Worm (Caenorhabditis elegans): ENCODE measurements around the gene srh-192.

DNA sequence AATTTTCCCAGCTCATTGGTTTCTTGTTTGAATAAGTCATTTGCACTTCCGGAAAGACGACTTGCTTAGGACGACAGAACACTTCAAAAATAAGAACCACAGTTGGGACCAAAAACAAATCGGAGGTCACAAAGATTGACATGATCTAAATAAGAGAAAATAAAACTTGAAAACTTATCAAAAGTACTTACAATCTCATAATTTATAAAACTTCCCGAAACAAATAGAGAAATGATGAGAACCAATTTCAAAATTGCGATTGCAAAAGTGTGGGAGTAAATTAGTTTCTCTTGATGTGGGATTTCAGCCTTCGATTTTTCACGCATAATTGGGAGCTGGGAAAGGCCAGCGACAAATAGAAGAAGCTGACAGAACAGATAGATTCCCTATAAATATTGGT is 16.4 kb downstream of the srh-192 start, which contains the start of gene ZC132.11:
- no peak for TF ChIP-seq pha-4 (tag; optimal IDR thresholded peaks at IDR 0.05)
- no peak for TF ChIP-seq ceh-34 (tag; optimal IDR thresholded peaks at IDR 0.05)
- no peak for TF ChIP-seq ceh-6 (GFP tag; optimal IDR thresholded peaks at IDR 0.05)
- TF ChIP-seq hlh-8 (tag; optimal IDR thresholded peaks at IDR 0.05) = no peak
- TF ChIP-seq ztf-16 (tag; optimal IDR thresholded peaks at IDR 0.05) = no peak
- no peak for TF ChIP-seq eyg-1 (tag; optimal IDR thresholded peaks at IDR 0.05)
- no peak for TF ChIP-seq zip-5 (tag; optimal IDR thresholded peaks at IDR 0.05)
- no peak for TF ChIP-seq nhr-11 (tag; optimal IDR thresholded peaks at IDR 0.05)
- TF ChIP-seq syd-9 (tag; optimal IDR thresholded peaks at IDR 0.05) = no peak
- TF ChIP-seq ceh-30 (tag; optimal IDR thresholded peaks at IDR 0.05) = no peak
- TF ChIP-seq pha-2 (tag; optimal IDR thresholded peaks at IDR 0.05) = no peak
- TF ChIP-seq ceh-19 (GFP tag; optimal IDR thresholded peaks at IDR 0.05) = no peak
